Worm (Caenorhabditis elegans): Measurements from ENCODE around the gene C44B12.9.

The C44B12.9 gene

DNA sequence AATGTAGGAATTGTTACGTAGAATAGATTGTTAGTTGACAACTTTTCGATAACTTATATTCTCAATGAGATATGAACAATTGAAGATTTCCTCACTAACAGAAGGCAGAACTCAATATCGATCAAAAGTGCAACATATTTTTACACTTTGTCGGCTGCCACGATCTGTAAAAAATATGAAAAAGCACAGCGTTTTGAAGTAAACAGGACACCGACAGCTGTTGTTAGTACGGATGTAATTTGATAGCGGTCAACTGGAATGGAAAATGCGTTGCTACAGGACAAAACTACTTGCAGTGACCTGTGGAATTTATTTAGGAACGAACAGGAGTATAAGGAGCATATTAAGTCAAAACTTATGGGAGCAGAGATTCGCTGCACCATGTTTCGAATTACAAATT lies 1.6 kb upstream of the C44B12.9 start:
- TF ChIP-seq sma-3 (GFP tag; optimal IDR thresholded peaks at IDR 0.05) = no peak
- TF ChIP-seq nhr-237 (tag; optimal IDR thresholded peaks at IDR 0.05) = no peak
- TF ChIP-seq ZK546.5 (tag; optimal IDR thresholded peaks at IDR 0.05) = no peak
- peak; percentile 52 for TF ChIP-seq F13H6.1 (tag; optimal IDR thresholded peaks at IDR 0.05)

- TF ChIP-seq blmp-1 (tag; optimal IDR thresholded peaks at IDR 0.05; ENCODE audit: insufficient read depth) (no peak), F13H6.1 (tag; optimal IDR thresholded peaks at IDR 0.05) (peak; percentile 46), nhr-129 (tag; optimal IDR thresholded peaks at IDR 0.05) (peak; percentile 47), lin-11 (tag; optimal IDR thresholded peaks at IDR 0.05) (no peak), nhr-21 (tag; optimal IDR thresholded peaks at IDR 0.05) (no peak), sem-4 (tag; optimal IDR thresholded peaks at IDR 0.05) (no peak), nhr-25 (tag; optimal IDR thresholded peaks at IDR 0.05) (no peak), crh-2 (tag; optimal IDR thresholded peaks at IDR 0.05) (no peak), gmeb-1 (tag; optimal IDR thresholded peaks at IDR 0.05) (no peak), mbf-1 (tag; optimal IDR thresholded peaks at IDR 0.05) (no peak), zag-1 (tag; optimal IDR thresholded peaks at IDR 0.05) (no peak), sma-3 (GFP tag; optimal IDR thresholded peaks at IDR 0.05) (no peak), ama-1 (optimal IDR thresholded peaks at IDR 0.05) (no peak), nhr-23 (tag; optimal IDR thresholded peaks at IDR 0.05) (no peak), egl-27 (tag; optimal IDR thresholded peaks at IDR 0.05) (no peak), mab-5 (tag; optimal IDR thresholded peaks at IDR 0.05) (no peak), nhr-237 (tag; optimal IDR thresholded peaks at IDR 0.05) (no peak), nhr-10 (tag; optimal IDR thresholded peaks at IDR 0.05) (no peak), elt-1 (tag; optimal IDR thresholded peaks at IDR 0.05) (no peak), elt-3 (tag; optimal IDR thresholded peaks at IDR 0.05) (no peak), lin-39 (tag; optimal IDR thresholded peaks at IDR 0.05) (no peak), sma-9 (GFP tag; optimal IDR thresholded peaks at IDR 0.05) (peak; percentile 2), sma-9 (tag; optimal IDR thresholded peaks at IDR 0.05) (no peak)
Observed at ce11 chrIV:1105104-1105503, 686 bp upstream of the C44B12.9 start.

ce11 chrIV:1097153-1097552 lies 7.3 kb downstream of the C44B12.9 start, which contains the start of gene cox-18:
Gene cox-18, plus strand, starts transcription at chrIV:1097453.
- TF ChIP-seq ama-1 (optimal IDR thresholded peaks at IDR 0.05) = no peak

- no peak for TF ChIP-seq lin-13 (GFP tag; optimal IDR thresholded peaks at IDR 0.05)
- TF ChIP-seq nhr-12 (tag; optimal IDR thresholded peaks at IDR 0.05) = no peak
- no peak for TF ChIP-seq lsy-2 (tag; optimal IDR thresholded peaks at IDR 0.05)
- TF ChIP-seq ztf-1 (GFP tag; conservative IDR thresholded peaks at IDR 0.05) = no peak
- no peak for TF ChIP-seq ZK546.5 (tag; optimal IDR thresholded peaks at IDR 0.05)
- TF ChIP-seq elt-1 (tag; optimal IDR thresholded peaks at IDR 0.05) = no peak
- TF ChIP-seq lin-11 (tag; optimal IDR thresholded peaks at IDR 0.05) = no peak
- TF ChIP-seq nhr-21 (tag; optimal IDR thresholded peaks at IDR 0.05) = no peak
- TF ChIP-seq crh-2 (tag; optimal IDR thresholded peaks at IDR 0.05) = no peak
- TF ChIP-seq lin-39 (tag; optimal IDR thresholded peaks at IDR 0.05) = no peak
- TF ChIP-seq sma-3 (GFP tag; optimal IDR thresholded peaks at IDR 0.05) = no peak
- TF ChIP-seq aly-2 (tag; optimal IDR thresholded peaks at IDR 0.05) = no peak
- TF ChIP-seq F13H6.1 (tag; optimal IDR thresholded peaks at IDR 0.05) = no peak
- TF ChIP-seq R02D3.7 (tag; optimal IDR thresholded peaks at IDR 0.05) = no peak
- no peak for TF ChIP-seq zag-1 (tag; optimal IDR thresholded peaks at IDR 0.05)
- TF ChIP-seq snpc-4 (tag; optimal IDR thresholded peaks at IDR 0.05) = no peak
- TF ChIP-seq ceh-82 (tag; optimal IDR thresholded peaks at IDR 0.05) = no peak
Observed at ce11 chrIV:1096154-1096553, 8.3 kb downstream of the C44B12.9 start.

ce11 chrIV:1093870-1094564 lies 10.4 kb downstream of the C44B12.9 start, which contains the start of the genes cct-8 and Y55F3AR.2:
Gene cct-8, minus strand, starts transcription at chrIV:1093920.
Gene Y55F3AR.2, plus strand, starts transcription at chrIV:1094541.
- TF ChIP-seq ceh-82 (tag; optimal IDR thresholded peaks at IDR 0.05) (peak; percentile 87), elt-3 (tag; optimal IDR thresholded peaks at IDR 0.05) (no peak), lsy-2 (tag; optimal IDR thresholded peaks at IDR 0.05) (peak; percentile 100), nhr-6 (tag; optimal IDR thresholded peaks at IDR 0.05) (peak; percentile 95), nhr-23 (tag; optimal IDR thresholded peaks at IDR 0.05) (no peak), Y55F3AM.14 (GFP tag; optimal IDR thresholded peaks at IDR 0.05) (peak; percentile 96), R02D3.7 (tag; optimal IDR thresholded peaks at IDR 0.05) (peak; percentile 89), nhr-21 (tag; optimal IDR thresholded peaks at IDR 0.05) (peak; percentile 97), lin-39 (tag; optimal IDR thresholded peaks at IDR 0.05) (peak; percentile 10), ztf-11 (tag; optimal IDR thresholded peaks at IDR 0.05) (peak; percentile 80), gmeb-1 (tag; optimal IDR thresholded peaks at IDR 0.05) (peak; percentile 97), ama-1 (optimal IDR thresholded peaks at IDR 0.05) (peak; percentile 66), skn-1 (tag; optimal IDR thresholded peaks at IDR 0.05) (peak; percentile 77), nhr-10 (tag; optimal IDR thresholded peaks at IDR 0.05) (peak; percentile 92), ztf-1 (GFP tag; conservative IDR thresholded peaks at IDR 0.05) (0 out of 2 replicates have a peak, but pooled peaks have one; percentile 96), fos-1 (tag; optimal IDR thresholded peaks at IDR 0.05) (peak; percentile 85), nhr-77 (tag; optimal IDR thresholded peaks at IDR 0.05) (peak; percentile 65), F13H6.1 (tag; optimal IDR thresholded peaks at IDR 0.05) (peak; percentile 97), ZK546.5 (tag; optimal IDR thresholded peaks at IDR 0.05) (peak; percentile 81), alr-1 (tag; optimal IDR thresholded peaks at IDR 0.05) (no peak), mab-5 (tag; optimal IDR thresholded peaks at IDR 0.05) (peak; percentile 97), lin-13 (GFP tag; optimal IDR thresholded peaks at IDR 0.05) (peak; percentile 97), ceh-16 (tag; optimal IDR thresholded peaks at IDR 0.05) (peak; percentile 79), unc-39 (tag; optimal IDR thresholded peaks at IDR 0.05) (no peak), crh-2 (tag; optimal IDR thresholded peaks at IDR 0.05) (peak; percentile 98), nhr-11 (tag; optimal IDR thresholded peaks at IDR 0.05) (no peak), zag-1 (tag; optimal IDR thresholded peaks at IDR 0.05) (peak; percentile 74), blmp-1 (tag; optimal IDR thresholded peaks at IDR 0.05; ENCODE audit: insufficient read depth) (peak; percentile 45)
